Worm (Caenorhabditis elegans) whole organism, L3 larva: ENCODE measurements around the gene nhr-193.
"Not testable (repeated sequence)": the region's sequence is repeated elsewhere in the genome, so short reads cannot be mapped to it uniquely, and the experiment has no call there.

Source experiments
- R02D3.7 ChIP-seq: fragments of 150-350 bp; optimal IDR thresholded peaks from 2 replicates; lab custom pipeline; 2014; ENCODE audit warnings: missing biosample characterization, missing genetic modification characterization
- ceh-82 ChIP-seq: fragments of 150-350 bp; optimal IDR thresholded peaks from 2 replicates; lab custom pipeline; 2014; ENCODE audit warnings: missing biosample characterization, missing genetic modification characterization
- tbx-2 ChIP-seq: sonication (generic microtip); optimal IDR thresholded peaks from 2 replicates; lab custom pipeline; 2016; ENCODE audit warnings: mild to moderate bottlenecking, missing genetic modification characterization, missing compliant biosample characterization

DNA sequence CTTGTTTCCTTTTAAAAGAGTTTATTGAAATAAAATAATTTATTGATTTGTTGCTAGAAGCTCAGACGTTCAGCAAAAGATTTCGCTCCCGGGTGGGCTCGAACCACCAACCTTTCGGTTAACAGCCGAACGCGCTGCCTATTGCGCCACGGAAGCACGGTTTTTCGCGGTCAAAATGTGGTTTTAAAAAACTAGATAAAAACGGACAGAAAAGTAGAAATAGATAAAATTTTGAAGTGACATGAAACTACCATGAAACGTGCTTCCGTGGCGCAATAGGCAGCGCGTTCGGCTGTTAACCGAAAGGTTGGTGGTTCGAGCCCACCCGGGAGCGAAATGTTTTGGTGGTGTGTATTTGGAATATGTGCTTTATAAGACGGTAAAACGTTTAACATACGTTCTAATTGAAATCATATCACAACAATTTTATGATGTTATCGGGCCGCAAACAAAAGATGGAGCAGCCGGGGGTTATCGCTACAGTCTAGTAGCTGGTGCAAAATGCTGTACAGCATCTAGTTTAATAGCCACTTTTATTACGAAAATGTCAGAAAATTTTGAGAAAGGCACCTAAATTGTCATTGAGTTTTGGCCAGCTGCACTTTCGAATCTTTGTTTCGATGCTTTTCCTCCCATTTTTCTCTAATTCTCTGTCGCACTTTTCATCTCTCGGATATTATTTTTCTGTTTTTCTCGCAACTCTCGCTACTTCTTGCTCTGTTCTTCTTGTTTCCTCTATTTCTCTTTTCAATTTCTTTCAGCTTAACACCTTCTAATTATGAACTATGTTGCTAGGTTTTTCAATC lies 3.6 kb upstream of the nhr-193 start, which contains the start of gene slc-9B.2:
- TF ChIP-seq R02D3.7, tbx-2, ceh-82 (tag; lab: Kevin White, UChicago): not testable (repeated sequence)
